Fruit fly (Drosophila melanogaster): ENCODE results near the gene bbx.
A peak's percentile ranks its signal among the peaks of the same experiment; 100 is the strongest.

Gene bbx

dm6 chrX:21375595-21376047 lies 12.8 kb downstream of the bbx start (continued):
- TF ChIP-seq Hand (GFP tag; optimal IDR thresholded peaks at IDR 0.05), result peak; percentile 52
- TF ChIP-seq MTF-1 (GFP tag; optimal IDR thresholded peaks at IDR 0.05; ENCODE audit: borderline replicate concordance), result no peak
- peak; percentile 54 for TF ChIP-seq Sox100B (GFP tag; optimal IDR thresholded peaks at IDR 0.05)
- TF ChIP-seq gcm2 (GFP tag; optimal IDR thresholded peaks at IDR 0.05), result no peak
- TF ChIP-seq Atf3 (GFP tag; optimal IDR thresholded peaks at IDR 0.05), result no peak
- no peak for TF ChIP-seq Hr78 (GFP tag; optimal IDR thresholded peaks at IDR 0.05)
- TF ChIP-seq CG42726 (GFP tag; IDR thresholded peaks at IDR 0.05; ENCODE audit: partially characterized antibody), result no peak
- TF ChIP-seq HLH3B (GFP tag; IDR thresholded peaks at IDR 0.05), result 0 out of 2 replicates have a peak, but pooled peaks have one; percentile 13
- TF ChIP-seq cwo (GFP tag; optimal IDR thresholded peaks at IDR 0.05), result peak; percentile 49
- TF ChIP-seq PHDP (tag; optimal IDR thresholded peaks at IDR 0.05), result peak; percentile 57
- no peak for TF ChIP-seq toy (GFP tag; IDR thresholded peaks at IDR 0.05)
- peak; percentile 34 for TF ChIP-seq Ssrp (tag; optimal IDR thresholded peaks at IDR 0.05)
- TF ChIP-seq CG17612 (GFP tag; IDR thresholded peaks at IDR 0.05), result no peak
- TF ChIP-seq croc (GFP tag; conservative IDR thresholded peaks at IDR 0.05), result no peak
- peak in 1 of 2 experiments; percentile 21 for TF ChIP-seq dpn (GFP tag; optimal IDR thresholded peaks at IDR 0.05)
- TF ChIP-seq gsb (GFP tag; IDR thresholded peaks at IDR 0.05), result no peak
- TF ChIP-seq luna (GFP tag; optimal IDR thresholded peaks at IDR 0.05), result no peak
- TF ChIP-seq CkIIα-i1 (GFP tag; IDR thresholded peaks at IDR 0.05), result no peak
- no peak for TF ChIP-seq CG34376 (GFP tag; optimal IDR thresholded peaks at IDR 0.05)
- TF ChIP-seq crp (GFP tag; optimal IDR thresholded peaks at IDR 0.05), result peak in 1 of 2 experiments; percentile 62
- no peak for TF ChIP-seq sisA (GFP tag; IDR thresholded peaks at IDR 0.05)
- peak; percentile 36 for TF ChIP-seq CG4424 (GFP tag; optimal IDR thresholded peaks at IDR 0.05)
- TF ChIP-seq CG11456 (GFP tag; IDR thresholded peaks at IDR 0.05), result no peak
- no peak for TF ChIP-seq CG15269 (tag; optimal IDR thresholded peaks at IDR 0.05)
- no peak for TF ChIP-seq inv (GFP tag; IDR thresholded peaks at IDR 0.05; ENCODE audit: partially characterized antibody)
- no peak for TF ChIP-seq pfk (GFP tag; optimal IDR thresholded peaks at IDR 0.05)
- peak; percentile 44 for TF ChIP-seq CG30403 (GFP tag; optimal IDR thresholded peaks at IDR 0.05)
- TF ChIP-seq Dfd (GFP tag; optimal IDR thresholded peaks at IDR 0.05), result no peak
- peak; percentile 65 for TF ChIP-seq grau (tag; optimal IDR thresholded peaks at IDR 0.05)
- no peak for TF ChIP-seq Dad (GFP tag; optimal IDR thresholded peaks at IDR 0.05)
- no peak for TF ChIP-seq CG7987 (GFP tag; optimal IDR thresholded peaks at IDR 0.05)
- peak; percentile 3 for TF ChIP-seq tap (tag; optimal IDR thresholded peaks at IDR 0.05)
- no peak for TF ChIP-seq Mes4 (GFP tag; optimal IDR thresholded peaks at IDR 0.05)
- peak; percentile 3 for TF ChIP-seq CG8388 (GFP tag; optimal IDR thresholded peaks at IDR 0.05)
- TF ChIP-seq CG7839 (tag; optimal IDR thresholded peaks at IDR 0.05), result peak; percentile 60
- peak; percentile 24 for TF ChIP-seq D19A (tag; optimal IDR thresholded peaks at IDR 0.05)
- TF ChIP-seq Ets65A (GFP tag), result no peak
- peak; percentile 59 for TF ChIP-seq Fer1 (GFP tag; optimal IDR thresholded peaks at IDR 0.05)
- no peak for TF ChIP-seq seq (GFP tag; IDR thresholded peaks at IDR 0.05)
- no peak for TF ChIP-seq CG1603 (tag; optimal IDR thresholded peaks at IDR 0.05)
- peak; percentile 39 for TF ChIP-seq CoRest (tag; optimal IDR thresholded peaks at IDR 0.05)
- TF ChIP-seq HLH54F (GFP tag; optimal IDR thresholded peaks at IDR 0.05), result no peak
- TF ChIP-seq Kr (GFP tag; optimal IDR thresholded peaks at IDR 0.05), result no peak
- TF ChIP-seq Xrp1 (GFP tag; IDR thresholded peaks at IDR 0.05), result peak; percentile 41; the same call in 1 of the 2 replicates
- TF ChIP-seq Meics (GFP tag; optimal IDR thresholded peaks at IDR 0.05), result peak; percentile 74
- no peak for TF ChIP-seq prd (optimal IDR thresholded peaks at IDR 0.05)
- TF ChIP-seq prd (GFP tag; IDR thresholded peaks at IDR 0.05), result 0 out of 3 replicates have a peak, but pooled peaks have one; percentile 37
- no peak for TF ChIP-seq CG4282 (GFP tag; optimal IDR thresholded peaks at IDR 0.05)
- peak; percentile 6 for TF ChIP-seq Chrac-16 (GFP tag; optimal IDR thresholded peaks at IDR 0.05)
- peak; percentile 40 for TF ChIP-seq CG2712 (tag; optimal IDR thresholded peaks at IDR 0.05)
- TF ChIP-seq org-1 (GFP tag; optimal IDR thresholded peaks at IDR 0.05), result peak; percentile 7

Measured in whole organism, embryonic.